Worm (Caenorhabditis elegans): ENCODE measurements around the gene Y49F6B.14.

- TF ChIP-seq T22C8.4 (GFP tag; IDR thresholded peaks at IDR 0.05) = no peak
- no peak for TF ChIP-seq med-1 (GFP tag; optimal IDR thresholded peaks at IDR 0.05; ENCODE audit: insufficient read depth)
- TF ChIP-seq flt-1 (GFP tag; IDR thresholded peaks at IDR 0.05) = no peak
- no peak for TF ChIP-seq ztf-29 (GFP tag; IDR thresholded peaks at IDR 0.05)
- no peak for TF ChIP-seq cog-1 (tag; optimal IDR thresholded peaks at IDR 0.05)
- TF ChIP-seq ztf-23 (GFP tag; IDR thresholded peaks at IDR 0.05) = no peak
- TF ChIP-seq ref-1 (GFP tag; conservative IDR thresholded peaks at IDR 0.05) = no peak
- TF ChIP-seq klf-2 (GFP tag; conservative IDR thresholded peaks at IDR 0.05) = no peak
These were observed 24.9 kb upstream of the Y49F6B.14 start for ce11 chrII:3540151-3540550.
